Worm (Caenorhabditis elegans) whole organism, midembryonic: Measurements from ENCODE around the gene F35H10.2.

Experiments used
- T22C8.4 ChIP-seq: fragments of 200-800 bp; sonication (Bioruptor generic); IDR thresholded peaks from 2 replicates; pipeline ENCODE4 v1.3.6; 2022; ENCODE audit warnings: missing genetic modification characterization, missing compliant biosample characterization
- cog-1 ChIP-seq: sonication (generic microtip); optimal IDR thresholded peaks from 2 replicates; lab custom pipeline; 2016; ENCODE audit warnings: missing genetic modification characterization, missing compliant biosample characterization
- flt-1 ChIP-seq: fragments of 200-800 bp; sonication (Bioruptor generic); IDR thresholded peaks from 2 replicates; pipeline ENCODE4 v1.3.6; 2022; ENCODE audit warnings: missing genetic modification characterization, missing compliant biosample characterization
- klf-2 ChIP-seq: fragments of 200-800 bp; sonication (Bioruptor generic); conservative IDR thresholded peaks from 2 replicates; pipeline ENCODE4 v1.3.6; 2022; ENCODE audit warnings: missing genetic modification reagents, missing genetic modification characterization, missing compliant biosample characterization
- med-1 ChIP-seq: sonication (generic microtip); optimal IDR thresholded peaks from 2 replicates; lab custom pipeline; 2017; ENCODE audit warnings: missing genetic modification characterization, mild to moderate bottlenecking, missing compliant biosample characterization, antibody characterized with exemption, missing genetic modification reagents; ENCODE audit not compliant: insufficient read depth
- ref-1 ChIP-seq: fragments of 200-800 bp; sonication (Bioruptor generic); conservative IDR thresholded peaks from 2 replicates; pipeline ENCODE4 v1.3.6; 2022; ENCODE audit warnings: missing genetic modification reagents, missing genetic modification characterization, missing compliant biosample characterization
- tab-1 ChIP-seq: fragments of 200-800 bp; sonication (Bioruptor generic); IDR thresholded peaks from 2 replicates; pipeline ENCODE4 v1.3.6; 2022; ENCODE audit warnings: missing genetic modification characterization, missing compliant biosample characterization
- ztf-23 ChIP-seq: fragments of 200-800 bp; sonication (Bioruptor generic); IDR thresholded peaks from 2 replicates; pipeline ENCODE4 v1.3.6; 2022; ENCODE audit warnings: missing genetic modification reagents, missing genetic modification characterization, missing compliant biosample characterization
- ztf-29 ChIP-seq: fragments of 200-800 bp; sonication (Bioruptor generic); IDR thresholded peaks from 2 replicates; pipeline ENCODE4 v1.3.6; 2022; ENCODE audit warnings: missing genetic modification reagents, missing genetic modification characterization, missing compliant biosample characterization

F35H10.2 gene

DNA sequence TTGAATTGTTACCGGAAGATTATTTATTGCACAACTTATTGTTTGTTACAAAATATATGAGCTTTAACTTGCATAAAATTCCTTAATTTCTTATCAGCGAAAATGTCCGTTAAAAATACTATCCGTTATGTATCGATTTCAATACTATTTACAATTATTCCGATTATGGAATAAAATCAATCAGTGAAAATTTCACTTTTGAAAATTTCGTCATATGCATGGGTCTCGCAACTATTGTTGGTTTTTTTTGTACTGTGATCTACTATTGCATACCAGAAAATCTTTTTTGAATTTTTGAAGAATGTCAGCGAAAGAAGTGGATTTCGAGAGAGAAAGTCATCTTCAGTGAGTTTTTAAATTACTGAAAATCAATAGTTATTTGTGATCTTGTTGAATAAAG lies 31.8 kb upstream of the F35H10.2 start, which contains the start of gene nprl-3:
Gene nprl-3 (plus strand): TSS at position 301 of the 400 bp plus-strand sequence.
- no peak for TF ChIP-seq klf-2 (GFP tag; lab: Robert Waterston, UW)
- no peak for TF ChIP-seq ztf-23 (GFP tag; lab: Robert Waterston, UW)
- no peak for TF ChIP-seq cog-1 (tag; lab: Kevin White, UChicago)
- no peak for TF ChIP-seq tab-1 (GFP tag; lab: Robert Waterston, UW)
- TF ChIP-seq flt-1, result no peak
- no peak for TF ChIP-seq med-1 (GFP tag; lab: Kevin White, UChicago)
- TF ChIP-seq ztf-29, result no peak
- TF ChIP-seq T22C8.4 (GFP tag; lab: Robert Waterston, UW), result no peak
- no peak for TF ChIP-seq ref-1 (GFP tag; lab: Robert Waterston, UW)

DNA sequence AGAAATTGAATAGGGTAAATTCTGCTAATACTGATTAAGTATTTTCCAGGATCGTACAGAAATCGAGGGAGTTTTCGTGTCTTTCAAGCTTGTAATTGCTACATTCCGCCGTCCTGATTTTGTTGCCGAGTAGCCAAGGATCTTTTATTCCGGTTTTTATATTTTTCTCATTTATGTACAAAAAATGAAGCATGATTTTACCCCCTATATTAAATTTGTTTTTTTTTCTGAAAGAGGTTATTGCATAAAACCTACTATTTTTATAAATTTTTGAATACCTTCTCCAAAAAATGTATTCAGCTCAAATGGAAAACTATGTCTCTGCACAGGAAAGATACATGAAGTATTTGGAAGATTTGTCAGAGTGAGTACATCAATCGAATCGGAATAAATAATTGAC lies 29.4 kb upstream of the F35H10.2 start, which contains the start of gene F35H10.6:
Gene F35H10.6 (plus strand): TSS at position 301 of the 400 bp plus-strand sequence.
- no peak for TF ChIP-seq ref-1 (GFP tag; lab: Robert Waterston, UW)
- no peak for TF ChIP-seq klf-2 (GFP tag; lab: Robert Waterston, UW)
- TF ChIP-seq ztf-29, result no peak
- TF ChIP-seq cog-1 (tag; lab: Kevin White, UChicago), result no peak
- no peak for TF ChIP-seq tab-1 (GFP tag; lab: Robert Waterston, UW)
- no peak for TF ChIP-seq flt-1
- no peak for TF ChIP-seq med-1 (GFP tag; lab: Kevin White, UChicago)
- TF ChIP-seq T22C8.4 (GFP tag; lab: Robert Waterston, UW), result no peak
- TF ChIP-seq ztf-23 (GFP tag; lab: Robert Waterston, UW), result no peak

DNA sequence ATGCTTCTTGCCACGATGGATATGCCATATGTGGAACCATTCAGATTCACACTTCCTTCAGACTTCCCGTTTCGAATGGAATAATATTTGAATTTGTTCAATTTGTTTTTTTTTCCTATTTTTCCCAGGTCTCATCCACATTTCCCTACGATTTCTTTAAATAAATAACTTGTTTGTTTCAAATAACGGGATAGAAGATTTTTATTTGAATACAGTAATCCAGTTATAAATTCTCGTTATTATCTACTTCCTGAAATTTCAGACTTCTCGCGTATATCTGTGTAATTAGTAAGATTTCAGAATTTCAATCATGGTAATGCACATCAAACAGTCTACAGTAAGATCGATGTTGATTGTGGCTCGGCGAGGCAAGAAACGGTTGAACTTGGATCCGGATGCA lies 28.5 kb upstream of the F35H10.2 start, which contains the start of gene F35H10.5:
Gene F35H10.5 (plus strand): TSS at position 301 of the 400 bp plus-strand sequence.
- TF ChIP-seq flt-1 (no peak), T22C8.4 (GFP tag; lab: Robert Waterston, UW) (no peak), ref-1 (GFP tag; lab: Robert Waterston, UW) (no peak), klf-2 (GFP tag; lab: Robert Waterston, UW) (no peak), ztf-23 (GFP tag; lab: Robert Waterston, UW) (no peak), ztf-29 (no peak), cog-1 (tag; lab: Kevin White, UChicago) (no peak), med-1 (GFP tag; lab: Kevin White, UChicago) (no peak), tab-1 (GFP tag; lab: Robert Waterston, UW) (no peak)

DNA sequence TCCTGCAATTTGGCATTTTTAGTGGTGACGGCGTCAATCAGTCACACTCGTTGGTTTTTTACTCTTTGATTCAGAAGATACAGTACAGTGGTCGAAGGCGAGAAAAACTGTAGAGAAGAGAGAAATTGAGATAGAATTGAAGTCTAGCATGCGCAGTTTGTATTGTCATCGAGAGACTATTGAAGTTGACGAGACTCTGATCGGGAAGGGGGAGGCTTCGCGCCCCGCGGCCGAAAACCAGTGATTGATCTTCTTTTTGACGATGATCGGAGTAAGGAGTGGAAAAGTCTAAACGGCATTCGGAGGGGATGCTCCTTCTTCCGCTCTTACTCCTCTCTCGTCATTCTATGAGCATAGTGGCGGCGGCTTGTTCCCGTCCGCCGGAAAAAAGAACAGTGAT lies 27.1 kb upstream of the F35H10.2 start:
- TF ChIP-seq ref-1 (GFP tag; lab: Robert Waterston, UW), result no peak
- no peak for TF ChIP-seq klf-2 (GFP tag; lab: Robert Waterston, UW)
- TF ChIP-seq cog-1 (tag; lab: Kevin White, UChicago), result no peak
- no peak for TF ChIP-seq med-1 (GFP tag; lab: Kevin White, UChicago)
- TF ChIP-seq T22C8.4 (GFP tag; lab: Robert Waterston, UW), result no peak
- no peak for TF ChIP-seq flt-1
- no peak for TF ChIP-seq ztf-23 (GFP tag; lab: Robert Waterston, UW)
- TF ChIP-seq tab-1 (GFP tag; lab: Robert Waterston, UW), result no peak
- TF ChIP-seq ztf-29, result no peak

DNA sequence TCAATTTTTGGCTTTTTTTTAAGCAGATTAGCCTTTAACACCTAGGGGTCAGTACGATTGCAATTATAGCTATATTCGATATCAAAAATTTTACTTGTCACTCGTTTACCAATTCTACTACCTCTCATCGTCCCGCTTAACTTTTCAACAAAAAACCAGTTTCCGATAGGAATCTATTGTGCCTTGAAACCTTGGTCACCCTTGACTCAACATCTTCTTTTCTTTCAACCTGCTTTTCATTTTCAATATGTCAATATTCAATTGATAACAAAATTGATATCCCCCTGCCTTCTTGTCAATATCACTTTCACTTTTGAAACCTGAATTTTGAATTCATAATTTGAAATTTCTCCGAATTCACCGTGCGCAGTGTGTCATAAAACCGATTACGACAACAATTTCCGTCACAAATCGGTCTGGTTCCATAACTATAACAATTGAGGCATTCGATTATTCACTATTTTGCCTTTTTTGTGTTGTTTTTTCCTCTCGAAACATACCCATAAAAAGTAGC lies 26.3 kb upstream of the F35H10.2 start:
- TF ChIP-seq cog-1 (tag; lab: Kevin White, UChicago), result no peak
- no peak for TF ChIP-seq tab-1 (GFP tag; lab: Robert Waterston, UW)

DNA sequence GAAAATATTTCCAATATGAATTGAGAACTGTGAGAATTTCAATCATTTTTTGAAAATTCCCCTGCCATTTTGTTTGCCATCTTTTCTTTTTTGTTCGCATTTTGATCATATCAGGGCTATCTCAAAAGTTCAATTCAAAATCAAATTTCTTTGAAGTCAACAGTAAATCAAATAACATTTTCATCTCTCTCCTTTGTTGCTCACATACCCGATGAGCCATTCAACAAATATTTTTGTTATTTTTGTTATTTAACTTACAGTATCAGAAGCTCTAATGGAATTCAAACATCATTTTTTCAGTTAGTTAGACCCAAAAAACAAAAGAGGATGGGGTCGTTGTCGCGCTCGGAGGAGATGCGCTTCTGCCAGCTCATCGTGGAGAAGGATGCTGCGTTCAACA lies 25.3 kb upstream of the F35H10.2 start, which contains the start of gene vha-5:
Gene vha-5 (plus strand): TSS at position 301 of the 400 bp plus-strand sequence.
- TF ChIP-seq T22C8.4 (GFP tag; lab: Robert Waterston, UW), result no peak
- no peak for TF ChIP-seq tab-1 (GFP tag; lab: Robert Waterston, UW)
- no peak for TF ChIP-seq ztf-29
- no peak for TF ChIP-seq klf-2 (GFP tag; lab: Robert Waterston, UW)
- no peak for TF ChIP-seq flt-1
- no peak for TF ChIP-seq med-1 (GFP tag; lab: Kevin White, UChicago)
- TF ChIP-seq ref-1 (GFP tag; lab: Robert Waterston, UW), result no peak
- no peak for TF ChIP-seq ztf-23 (GFP tag; lab: Robert Waterston, UW)
- no peak for TF ChIP-seq cog-1 (tag; lab: Kevin White, UChicago)

DNA sequence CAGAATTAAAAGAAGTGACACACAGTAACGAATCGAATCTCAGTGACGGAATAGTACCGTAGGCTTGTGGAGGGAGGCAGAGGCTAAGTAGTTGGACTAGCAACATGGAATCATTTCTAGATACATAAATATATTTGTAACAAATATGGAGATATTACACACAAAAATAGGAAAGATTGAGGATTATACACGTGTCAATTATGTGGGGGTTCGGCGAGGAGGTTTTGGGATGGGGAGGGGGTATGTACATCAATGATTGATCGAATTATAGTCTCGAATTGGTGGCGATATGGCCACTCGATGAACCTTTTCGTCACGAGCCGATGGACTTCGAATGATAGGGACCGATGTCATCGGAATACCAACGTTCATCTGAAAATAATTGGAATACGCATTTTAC lies 21.6 kb upstream of the F35H10.2 start:
- TF ChIP-seq flt-1 (no peak), T22C8.4 (GFP tag; lab: Robert Waterston, UW) (no peak), cog-1 (tag; lab: Kevin White, UChicago) (no peak), klf-2 (GFP tag; lab: Robert Waterston, UW) (no peak), ztf-29 (no peak)

DNA sequence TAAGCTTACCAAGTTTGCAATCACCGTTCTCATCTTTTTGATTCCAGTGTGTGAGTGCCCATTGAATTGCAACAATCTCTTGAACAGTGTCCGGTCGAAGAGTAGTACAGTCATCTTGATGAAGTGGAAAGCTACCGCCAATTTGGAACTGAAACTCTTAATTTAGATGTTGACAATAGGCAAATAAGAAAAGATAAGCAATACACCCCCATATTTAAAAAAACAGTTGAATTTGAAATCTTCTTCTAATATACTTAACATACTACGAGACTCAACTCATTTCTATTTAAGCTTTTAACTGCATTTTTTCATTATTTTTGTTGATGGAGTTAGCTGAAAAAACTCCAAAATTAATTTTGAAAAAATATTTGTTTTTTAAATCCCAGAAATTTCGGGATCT lies 16.9 kb upstream of the F35H10.2 start:
- no peak for TF ChIP-seq tab-1 (GFP tag; lab: Robert Waterston, UW)
- no peak for TF ChIP-seq flt-1

DNA sequence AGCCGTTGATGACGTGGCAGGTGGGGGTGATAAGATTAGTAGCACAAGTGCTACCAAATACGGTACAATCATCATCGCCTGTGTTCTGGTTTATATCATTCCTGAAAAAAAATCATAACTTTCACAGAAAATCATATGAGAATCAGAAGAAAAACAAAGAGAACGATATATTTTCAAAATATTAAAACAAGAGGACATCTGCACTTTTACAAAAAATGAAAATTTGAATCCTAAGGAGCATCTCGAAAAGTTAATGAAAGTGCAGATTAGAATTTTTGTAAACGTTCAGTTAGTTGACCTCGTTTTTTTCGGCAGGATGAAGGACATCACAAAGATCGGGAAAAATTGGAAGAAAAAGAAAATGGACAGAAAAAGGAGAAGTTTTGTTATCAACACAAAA lies 16.2 kb upstream of the F35H10.2 start, which contains the start of gene F35H10.10:
Gene F35H10.10 (minus strand): TSS at position 101 of the 400 bp plus-strand sequence.
- TF ChIP-seq ref-1 (GFP tag; lab: Robert Waterston, UW) (no peak), cog-1 (tag; lab: Kevin White, UChicago) (no peak), ztf-23 (GFP tag; lab: Robert Waterston, UW) (no peak), med-1 (GFP tag; lab: Kevin White, UChicago) (no peak), flt-1 (no peak), klf-2 (GFP tag; lab: Robert Waterston, UW) (no peak), T22C8.4 (GFP tag; lab: Robert Waterston, UW) (no peak)

DNA sequence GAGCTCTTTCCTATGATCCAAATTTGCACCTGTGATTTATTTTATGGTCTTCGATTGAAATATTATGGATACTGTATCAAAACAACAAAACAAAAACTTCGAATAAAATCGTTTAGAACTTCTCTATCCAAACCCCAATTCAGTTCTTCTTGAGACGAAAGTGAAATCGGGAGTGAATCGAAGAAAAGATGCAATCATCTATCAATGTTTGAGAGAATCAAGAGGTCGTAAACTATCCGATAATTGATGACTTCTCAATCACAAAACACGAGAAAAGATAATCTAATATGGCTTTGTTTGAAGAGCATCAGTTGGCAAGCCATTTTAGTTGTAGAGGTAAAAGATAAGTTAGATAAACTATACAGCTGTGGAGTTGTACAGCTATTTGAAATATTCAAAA lies 11.2 kb upstream of the F35H10.2 start:
- no peak for TF ChIP-seq tab-1 (GFP tag; lab: Robert Waterston, UW)
- no peak for TF ChIP-seq T22C8.4 (GFP tag; lab: Robert Waterston, UW)
- no peak for TF ChIP-seq ztf-29
- TF ChIP-seq ztf-23 (GFP tag; lab: Robert Waterston, UW), result no peak
